Fruit fly (Drosophila melanogaster) whole organism, embryonic: ENCODE results near the gene CG15394.
A peak's percentile ranks its signal among the peaks of the same experiment; 100 is the strongest.

Source experiments
- Antp ChIP-seq: fragments of 200-800 bp; sonication (Bioruptor generic); optimal IDR thresholded peaks from 3 replicates; lab custom pipeline; 2016; ENCODE audit warnings: missing biosample characterization, missing genetic modification characterization
- Bteb2 ChIP-seq: fragments of 200-800 bp; sonication (Bioruptor generic); optimal IDR thresholded peaks from 2 replicates; lab custom pipeline; 2016; ENCODE audit warnings: missing biosample characterization, missing genetic modification characterization
- CG10209 ChIP-seq: fragments of 200-800 bp; sonication (Bioruptor generic); optimal IDR thresholded peaks from 3 replicates; lab custom pipeline; 2017; ENCODE audit warnings: missing biosample characterization, mild to moderate bottlenecking, missing genetic modification characterization, missing genetic modification reagents
- CG10321 ChIP-seq: fragments of 200-800 bp; sonication (Bioruptor generic); IDR thresholded peaks from 2 replicates; pipeline ENCODE4 v1.3.6; 2022; ENCODE audit warnings: missing biosample characterization, missing genetic modification characterization
- CG11093 ChIP-seq: fragments of 200-800 bp; sonication (Bioruptor generic); IDR thresholded peaks from 3 replicates; pipeline ENCODE4 v1.3.6; 2022; ENCODE audit warnings: missing biosample characterization, missing genetic modification characterization
- CG11398 ChIP-seq: fragments of 200-800 bp; sonication (Bioruptor generic); optimal IDR thresholded peaks from 2 replicates; lab custom pipeline; 2016; ENCODE audit warnings: missing biosample characterization, missing genetic modification characterization
- CG12744 ChIP-seq: fragments of 200-800 bp; sonication (Bioruptor generic); optimal IDR thresholded peaks from 2 replicates; lab custom pipeline; 2016; ENCODE audit warnings: missing biosample characterization, missing genetic modification characterization
- CG12942 ChIP-seq: fragments of 200-800 bp; sonication (Bioruptor generic); optimal IDR thresholded peaks from 3 replicates; lab custom pipeline; 2016; ENCODE audit warnings: missing biosample characterization, missing genetic modification characterization
- CG17359 ChIP-seq: fragments of 200-800 bp; sonication (Bioruptor generic); optimal IDR thresholded peaks from 3 replicates; lab custom pipeline; 2018; ENCODE audit warnings: missing biosample characterization, mild to moderate bottlenecking, missing genetic modification characterization, moderate library complexity
- CG1832 ChIP-seq: fragments of 200-800 bp; sonication (Bioruptor generic); optimal IDR thresholded peaks from 2 replicates; lab custom pipeline; 2017; ENCODE audit warnings: missing biosample characterization, mild to moderate bottlenecking, missing genetic modification characterization, inconsistent platforms
- CG31365 ChIP-seq: fragments of 200-800 bp; sonication (Bioruptor generic); optimal IDR thresholded peaks from 2 replicates; lab custom pipeline; 2018; ENCODE audit warnings: missing biosample characterization, mild to moderate bottlenecking, missing genetic modification characterization
- CG3281 ChIP-seq: fragments of 200-800 bp; sonication (Bioruptor generic); optimal IDR thresholded peaks from 3 replicates; lab custom pipeline; 2017; ENCODE audit warnings: missing biosample characterization, mild to moderate bottlenecking, missing genetic modification characterization
- CG4707 ChIP-seq: fragments of 200-800 bp; sonication (Bioruptor generic); optimal IDR thresholded peaks from 2 replicates; lab custom pipeline; 2018; ENCODE audit warnings: missing biosample characterization, mild to moderate bottlenecking, missing genetic modification characterization, moderate library complexity
- CG4854 ChIP-seq: fragments of 200-800 bp; sonication (Bioruptor generic); optimal IDR thresholded peaks from 2 replicates; lab custom pipeline; 2016; ENCODE audit warnings: missing biosample characterization, missing genetic modification characterization, inconsistent platforms
- CG6654 ChIP-seq: fragments of 200-800 bp; sonication (Bioruptor generic); optimal IDR thresholded peaks from 2 replicates; lab custom pipeline; 2017; ENCODE audit warnings: missing biosample characterization, mild to moderate bottlenecking, missing genetic modification characterization
- CG7357 ChIP-seq: fragments of 200-800 bp; sonication (Bioruptor generic); IDR thresholded peaks from 3 replicates; pipeline ENCODE4 v1.3.6; 2022; ENCODE audit warnings: missing biosample characterization, missing genetic modification characterization
- CG8388 ChIP-seq: fragments of 200-800 bp; sonication (Bioruptor generic); optimal IDR thresholded peaks from 2 replicates; lab custom pipeline; 2019; ENCODE audit warnings: missing biosample characterization, mild to moderate bottlenecking, missing genetic modification characterization, moderate library complexity
- CG8924 ChIP-seq: fragments of 200-800 bp; optimal IDR thresholded peaks from 3 replicates; lab custom pipeline; 2019; ENCODE audit warnings: missing biosample characterization, mild to moderate bottlenecking, missing genetic modification characterization, moderate library complexity
- CG9876 ChIP-seq: fragments of 200-800 bp; sonication (Bioruptor generic); optimal IDR thresholded peaks from 2 replicates; lab custom pipeline; 2016; ENCODE audit warnings: missing biosample characterization, missing genetic modification characterization
- Drgx ChIP-seq: fragments of 200-800 bp; sonication (Bioruptor generic); IDR thresholded peaks from 2 replicates; pipeline ENCODE4 v1.3.6; 2022; ENCODE audit warnings: missing biosample characterization, missing genetic modification characterization
- Ets97D ChIP-seq: fragments of 200-800 bp; sonication (Bioruptor generic); optimal IDR thresholded peaks from 3 replicates; lab custom pipeline; 2016; ENCODE audit warnings: missing biosample characterization, missing genetic modification characterization
- H15 ChIP-seq: fragments of 200-800 bp; sonication (Bioruptor generic); IDR thresholded peaks from 3 replicates; pipeline ENCODE4 v1.3.6; 2022; ENCODE audit warnings: missing biosample characterization, missing genetic modification characterization
- Nf-YA ChIP-seq: fragments of 200-800 bp; sonication (Bioruptor generic); IDR thresholded peaks from 2 replicates; pipeline ENCODE4 v1.3.6; 2022; ENCODE audit warnings: missing biosample characterization, missing genetic modification characterization
- Nf-YB ChIP-seq: fragments of 200-800 bp; sonication (Bioruptor generic); optimal IDR thresholded peaks from 3 replicates; lab custom pipeline; 2019; ENCODE audit warnings: missing biosample characterization, mild to moderate bottlenecking, missing genetic modification characterization, moderate library complexity
- Opbp ChIP-seq: fragments of 200-800 bp; sonication (Bioruptor generic); IDR thresholded peaks from 3 replicates; pipeline ENCODE4 v1.3.6; 2022; ENCODE audit warnings: missing biosample characterization, missing genetic modification characterization; ENCODE audit not compliant: partially characterized antibody
- Pdp1 ChIP-seq, 2 experiments: fragments of 200-800 bp; sonication (Bioruptor generic); optimal IDR thresholded peaks; 3 replicates each; lab custom pipeline; 2016; ENCODE audit warnings: missing biosample characterization in 2 of 2, missing genetic modification characterization in 2 of 2, mild to moderate bottlenecking in 1 of 2, moderate library complexity in 1 of 2
- Ptx1 ChIP-seq: fragments of 200-800 bp; sonication (Bioruptor generic); IDR thresholded peaks from 2 replicates; pipeline ENCODE4 v1.3.6; 2022; ENCODE audit warnings: missing biosample characterization, missing genetic modification characterization
- Side ChIP-seq: fragments of 200-800 bp; sonication (Bioruptor generic); optimal IDR thresholded peaks from 2 replicates; lab custom pipeline; 2016; ENCODE audit warnings: missing biosample characterization, missing genetic modification characterization
- YL-1 ChIP-seq: fragments of 200-800 bp; sonication (Bioruptor generic); optimal IDR thresholded peaks from 3 replicates; lab custom pipeline; 2017; ENCODE audit warnings: missing biosample characterization, mild to moderate bottlenecking, missing genetic modification characterization
- amos ChIP-seq: fragments of 200-800 bp; sonication (Bioruptor generic); IDR thresholded peaks from 2 replicates; pipeline ENCODE4 v1.3.6; 2022; ENCODE audit warnings: missing biosample characterization, missing genetic modification characterization; ENCODE audit not compliant: partially characterized antibody
- ara ChIP-seq: fragments of 200-800 bp; sonication (Bioruptor generic); IDR thresholded peaks from 2 replicates; pipeline ENCODE4 v1.3.6; 2022; ENCODE audit warnings: missing biosample characterization, missing genetic modification characterization
- ash1 ChIP-seq: fragments of 200-800 bp; sonication (Bioruptor generic); optimal IDR thresholded peaks from 2 replicates; lab custom pipeline; 2018; ENCODE audit warnings: missing biosample characterization, mild to moderate bottlenecking, missing genetic modification characterization
- az2 ChIP-seq: fragments of 200-800 bp; sonication (Bioruptor generic); optimal IDR thresholded peaks from 3 replicates; lab custom pipeline; 2016; ENCODE audit warnings: missing biosample characterization, missing genetic modification characterization
- bigmax ChIP-seq: fragments of 200-800 bp; sonication (Bioruptor generic); optimal IDR thresholded peaks from 2 replicates; lab custom pipeline; 2018; ENCODE audit warnings: missing biosample characterization, mild to moderate bottlenecking, missing genetic modification characterization
- chn ChIP-seq: fragments of 200-800 bp; sonication (Bioruptor generic); optimal IDR thresholded peaks from 2 replicates; lab custom pipeline; 2016; ENCODE audit warnings: missing biosample characterization, missing genetic modification characterization
- corto ChIP-seq: fragments of 200-800 bp; sonication (Bioruptor generic); optimal IDR thresholded peaks from 2 replicates; lab custom pipeline; 2016; ENCODE audit warnings: missing biosample characterization, mild to moderate bottlenecking, missing genetic modification characterization, moderate library complexity
- dati ChIP-seq: fragments of 200-800 bp; sonication (Bioruptor generic); IDR thresholded peaks from 2 replicates; pipeline ENCODE4 v1.3.6; 2022; ENCODE audit warnings: missing biosample characterization, missing genetic modification characterization
- dm ChIP-seq: fragments of 200-800 bp; sonication (Bioruptor generic); optimal IDR thresholded peaks from 3 replicates; lab custom pipeline; 2016; ENCODE audit warnings: missing biosample characterization, missing genetic modification characterization
- ems ChIP-seq: fragments of 200-800 bp; sonication (Bioruptor generic); optimal IDR thresholded peaks from 3 replicates; lab custom pipeline; 2016; ENCODE audit warnings: missing biosample characterization, missing genetic modification characterization
- ftz-f1 ChIP-seq: fragments of 200-800 bp; sonication (Bioruptor generic); optimal IDR thresholded peaks from 2 replicates; lab custom pipeline; 2016; ENCODE audit warnings: missing biosample characterization, missing genetic modification characterization
- grau ChIP-seq: fragments of 200-800 bp; optimal IDR thresholded peaks from 3 replicates; lab custom pipeline; 2019; ENCODE audit warnings: missing biosample characterization, mild to moderate bottlenecking, missing genetic modification characterization, moderate library complexity
- grn ChIP-seq: fragments of 200-800 bp; sonication (Bioruptor generic); optimal IDR thresholded peaks from 3 replicates; lab custom pipeline; 2017; ENCODE audit warnings: missing biosample characterization, missing genetic modification characterization
- hkb ChIP-seq, 2 experiments: fragments of 200-800 bp in 1 of 2; fragments of >200 bp in 1 of 2; sonication (Bioruptor generic) in 1 of 2; IDR thresholded peaks in 1 of 2; optimal IDR thresholded peaks in 1 of 2; 2 replicates each; pipeline versions ENCODE4 v1.3.6 to Lab custom; 2017 to 2022; ENCODE audit warnings: missing biosample characterization in 1 of 2, missing genetic modification characterization in 1 of 2
- ken ChIP-seq: fragments of 200-800 bp; sonication (Bioruptor generic); IDR thresholded peaks from 3 replicates; pipeline ENCODE4 v1.3.6; 2022; ENCODE audit warnings: missing biosample characterization, missing genetic modification characterization
- phol ChIP-seq: fragments of 200-800 bp; sonication (Bioruptor generic); optimal IDR thresholded peaks from 3 replicates; lab custom pipeline; 2018; ENCODE audit warnings: missing biosample characterization, mild to moderate bottlenecking, missing genetic modification characterization, moderate library complexity
- run ChIP-seq: fragments of 200-800 bp; sonication (Bioruptor generic); optimal IDR thresholded peaks from 3 replicates; lab custom pipeline; 2018; ENCODE audit warnings: missing biosample characterization, mild to moderate bottlenecking, missing genetic modification characterization
- sens ChIP-seq: fragments of 200-800 bp; sonication (Bioruptor generic); peaks from one replicate; lab custom pipeline; 2016; ENCODE audit warnings: missing biosample characterization, missing genetic modification characterization
- sisA ChIP-seq: fragments of 200-800 bp; sonication (Bioruptor generic); IDR thresholded peaks from 2 replicates; pipeline ENCODE4 v1.3.6; 2022; ENCODE audit warnings: missing biosample characterization, missing genetic modification characterization
- slou ChIP-seq: fragments of 200-800 bp; sonication (Bioruptor generic); optimal IDR thresholded peaks from 3 replicates; lab custom pipeline; 2016; ENCODE audit warnings: missing biosample characterization, missing genetic modification characterization
- sna ChIP-seq: fragments of 200-800 bp; sonication (Bioruptor generic); IDR thresholded peaks from 2 replicates; pipeline ENCODE4 v1.3.6; 2022; ENCODE audit warnings: missing biosample characterization, missing genetic modification characterization; ENCODE audit not compliant: partially characterized antibody
- so ChIP-seq: fragments of 200-800 bp; sonication (Bioruptor generic); IDR thresholded peaks from 3 replicates; pipeline ENCODE4 v1.3.6; 2022; ENCODE audit warnings: missing biosample characterization, missing genetic modification characterization
- stc ChIP-seq: fragments of 200-800 bp; sonication (Bioruptor generic); IDR thresholded peaks from 2 replicates; pipeline ENCODE4 v1.3.6; 2022; ENCODE audit warnings: missing biosample characterization, missing genetic modification characterization

Gene CG15394

DNA sequence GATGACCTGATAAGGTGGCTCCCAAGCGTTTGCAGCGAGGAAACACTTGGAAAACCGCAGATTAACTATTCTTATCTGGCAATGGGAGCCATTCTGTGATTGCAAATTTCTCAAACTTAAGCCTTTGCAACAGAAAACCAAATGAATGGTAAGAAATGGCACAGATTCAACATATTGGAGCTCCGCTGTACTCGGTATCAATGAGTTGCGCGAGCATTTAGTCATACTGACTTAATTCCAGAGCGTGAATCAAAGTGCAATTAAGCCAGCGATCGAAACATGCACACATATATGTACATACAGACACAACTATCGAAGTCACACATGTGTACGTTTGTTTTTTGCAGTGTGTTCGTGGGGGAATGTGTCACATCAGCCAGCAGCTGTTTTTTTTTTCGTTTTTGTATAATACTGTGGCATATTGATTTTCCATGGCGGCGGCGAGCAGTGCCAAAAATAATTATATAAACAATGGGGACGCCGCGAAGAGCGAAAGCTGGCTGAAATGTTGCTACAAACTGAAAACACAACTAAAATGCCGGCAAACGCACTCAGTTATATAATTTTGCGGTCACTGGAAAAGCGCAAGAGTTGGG, 7.1 kb upstream of the CG15394 start (continued):
- no peak for TF ChIP-seq Ptx1 (GFP tag; lab: Robert Waterston, UW)
- no peak for TF ChIP-seq grn (GFP tag; lab: Kevin White, UChicago)
- TF ChIP-seq YL-1 (GFP tag; lab: Kevin White, UChicago), result no peak
- no peak for TF ChIP-seq hkb (optimal IDR thresholded peaks at IDR 0.05; lab: Kevin White, UChicago)
- TF ChIP-seq hkb (GFP tag; IDR thresholded peaks at IDR 0.05; lab: Robert Waterston, UW), result 0 out of 2 replicates have a peak, but pooled peaks have one; percentile 16
- TF ChIP-seq Pdp1 (GFP tag; optimal IDR thresholded peaks at IDR 0.05; lab: Kevin White, UChicago), result peak in 1 of 2 experiments; percentile 89
- TF ChIP-seq H15 (GFP tag; lab: Robert Waterston, UW), result no peak
- TF ChIP-seq CG11093, result peak; percentile 6; the same call in 1 of the 3 replicates
- no peak for TF ChIP-seq sna
- no peak for TF ChIP-seq run
- TF ChIP-seq Drgx, result no peak
- no peak for TF ChIP-seq sisA (GFP tag; lab: Robert Waterston, UW)
- no peak for TF ChIP-seq CG8924
- TF ChIP-seq CG4854 (GFP tag; lab: Kevin White, UChicago), result no peak
- no peak for TF ChIP-seq dm (GFP tag; lab: Kevin White, UChicago)
- TF ChIP-seq ftz-f1 (GFP tag; lab: Kevin White, UChicago), result no peak
- no peak for TF ChIP-seq ash1
- TF ChIP-seq Nf-YA (GFP tag; lab: Robert Waterston, UW), result no peak
- TF ChIP-seq az2 (GFP tag; lab: Kevin White, UChicago), result no peak
- no peak for TF ChIP-seq Antp (GFP tag; lab: Kevin White, UChicago)
- TF ChIP-seq dati, result no peak
- TF ChIP-seq Bteb2 (GFP tag; lab: Kevin White, UChicago), result no peak
- TF ChIP-seq ara, result no peak
- TF ChIP-seq CG10321 (GFP tag; lab: Robert Waterston, UW), result no peak
- no peak for TF ChIP-seq bigmax (GFP tag; lab: Kevin White, UChicago)
- no peak for TF ChIP-seq CG11398 (GFP tag; lab: Kevin White, UChicago)
- TF ChIP-seq CG6654 (GFP tag; lab: Kevin White, UChicago), result no peak
- no peak for TF ChIP-seq chn (GFP tag; lab: Kevin White, UChicago)
- no peak for TF ChIP-seq CG12744
- no peak for TF ChIP-seq stc (GFP tag; lab: Robert Waterston, UW)
- TF ChIP-seq sens (GFP tag; lab: Kevin White, UChicago), result peak; percentile 32
- no peak for TF ChIP-seq CG1832 (GFP tag; lab: Kevin White, UChicago)
- TF ChIP-seq corto (GFP tag; lab: Kevin White, UChicago), result no peak

DNA sequence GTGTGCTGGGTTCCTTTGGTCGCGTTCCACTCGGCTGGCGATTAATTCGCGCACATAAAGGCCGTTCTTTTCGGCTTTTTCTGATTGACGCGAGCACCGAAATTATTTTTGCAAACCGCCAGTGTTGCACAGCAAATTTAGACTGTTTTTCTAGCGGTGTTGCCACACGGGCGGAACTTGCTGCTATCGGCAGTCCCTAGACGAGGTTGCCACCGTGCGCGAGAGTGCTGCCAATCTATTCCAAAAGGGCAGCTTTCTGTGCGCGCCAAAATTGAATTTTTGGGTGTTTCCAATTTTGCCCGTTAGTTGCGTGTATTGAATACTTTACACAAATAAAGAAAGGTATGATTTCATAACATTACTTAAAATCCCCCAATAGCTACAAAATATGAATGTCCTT, 6.4 kb upstream of the CG15394 start, which contains the start of gene Drp1:
Gene Drp1, minus strand, starts transcription at position 146 of the 400 bp plus-strand sequence.
- no peak for TF ChIP-seq so (GFP tag; lab: Robert Waterston, UW)
- TF ChIP-seq amos (GFP tag; lab: Robert Waterston, UW), result peak; percentile 83
- TF ChIP-seq CG4707 (GFP tag; lab: Kevin White, UChicago), result no peak
- peak; percentile 25 for TF ChIP-seq slou (GFP tag; lab: Kevin White, UChicago)
- peak; percentile 65 for TF ChIP-seq CG12942
- TF ChIP-seq Opbp (GFP tag; lab: Robert Waterston, UW), result peak; percentile 83
- peak; percentile 46 for TF ChIP-seq Side (GFP tag; lab: Kevin White, UChicago)
- peak; percentile 77 for TF ChIP-seq ken (GFP tag; lab: Robert Waterston, UW)
- peak; percentile 37 for TF ChIP-seq grau (tag; lab: Kevin White, UChicago)
- no peak for TF ChIP-seq CG7357 (GFP tag; lab: Robert Waterston, UW)
- peak; percentile 87 for TF ChIP-seq Ets97D (GFP tag; lab: Kevin White, UChicago)
- TF ChIP-seq CG3281 (GFP tag; lab: Kevin White, UChicago), result peak; percentile 21
- peak; percentile 58 for TF ChIP-seq ems (GFP tag; lab: Kevin White, UChicago)
- TF ChIP-seq CG17359 (tag; lab: Kevin White, UChicago), result peak; percentile 24
- TF ChIP-seq phol, result peak; percentile 52
- no peak for TF ChIP-seq CG31365 (tag; lab: Kevin White, UChicago)
- TF ChIP-seq CG8388 (GFP tag; lab: Kevin White, UChicago), result no peak
- TF ChIP-seq Nf-YB (GFP tag; lab: Kevin White, UChicago), result no peak
- TF ChIP-seq CG9876, result peak; percentile 68
- peak; percentile 31 for TF ChIP-seq CG10209
